Fruit fly (Drosophila melanogaster) whole organism, prepupa: ENCODE results near the gene CG12003.

Experiments
- CG10669 ChIP-seq: fragments of 200-800 bp; sonication (Bioruptor generic); optimal IDR thresholded peaks from 3 replicates; lab custom pipeline; 2018; ENCODE audit warnings: missing biosample characterization, mild to moderate bottlenecking, missing genetic modification characterization, moderate library complexity
- CG11762 ChIP-seq: fragments of 200-800 bp; sonication (Bioruptor generic); optimal IDR thresholded peaks from 3 replicates; lab custom pipeline; 2016; ENCODE audit warnings: missing biosample characterization, missing genetic modification characterization; ENCODE audit not compliant: insufficient read depth
- CG11902 ChIP-seq: fragments of 200-800 bp; sonication (Bioruptor generic); optimal IDR thresholded peaks from 3 replicates; lab custom pipeline; 2016; ENCODE audit warnings: missing biosample characterization, missing genetic modification characterization
- CG1621 ChIP-seq: fragments of 200-800 bp; sonication (Bioruptor generic); optimal IDR thresholded peaks from 3 replicates; lab custom pipeline; 2018; ENCODE audit warnings: missing biosample characterization, mild to moderate bottlenecking, missing genetic modification characterization
- CG16779 ChIP-seq: fragments of 200-800 bp; sonication (Bioruptor generic); optimal IDR thresholded peaks from 3 replicates; lab custom pipeline; 2017; ENCODE audit warnings: missing biosample characterization, mild to moderate bottlenecking, missing genetic modification characterization
- CG3032 ChIP-seq: fragments of 200-800 bp; optimal IDR thresholded peaks from 2 replicates; lab custom pipeline; 2019; ENCODE audit warnings: missing biosample characterization, mild to moderate bottlenecking, missing genetic modification characterization, moderate library complexity
- CG32006 ChIP-seq: fragments of 200-800 bp; sonication (Bioruptor generic); optimal IDR thresholded peaks from 3 replicates; lab custom pipeline; 2017; ENCODE audit warnings: missing biosample characterization, mild to moderate bottlenecking, missing genetic modification characterization
- CG34406 ChIP-seq: fragments of 200-800 bp; sonication (Bioruptor generic); optimal IDR thresholded peaks from 3 replicates; lab custom pipeline; 2016; ENCODE audit warnings: missing biosample characterization, missing genetic modification characterization
- CG3919 ChIP-seq: fragments of 200-800 bp; sonication (Bioruptor generic); optimal IDR thresholded peaks from 3 replicates; lab custom pipeline; 2016; ENCODE audit warnings: missing biosample characterization, missing genetic modification characterization
- CG4318 ChIP-seq: fragments of 200-800 bp; sonication (Bioruptor generic); optimal IDR thresholded peaks from 3 replicates; lab custom pipeline; 2017; ENCODE audit warnings: missing biosample characterization, mild to moderate bottlenecking, missing genetic modification characterization
- CG6163 ChIP-seq: fragments of 200-800 bp; sonication (Bioruptor generic); IDR thresholded peaks from 3 replicates; pipeline ENCODE4 v1.3.6; 2022; ENCODE audit warnings: missing biosample characterization, missing genetic modification characterization
- CG6276 ChIP-seq: fragments of 200-800 bp; sonication (Bioruptor generic); optimal IDR thresholded peaks from 2 replicates; lab custom pipeline; 2017; ENCODE audit warnings: missing biosample characterization, mild to moderate bottlenecking, missing genetic modification characterization
- CG6808 ChIP-seq: fragments of 200-800 bp; sonication (Bioruptor generic); optimal IDR thresholded peaks from 3 replicates; lab custom pipeline; 2017; ENCODE audit warnings: missing biosample characterization, missing genetic modification characterization, mild to moderate bottlenecking, moderate library complexity, missing genetic modification reagents
- CG6854 ChIP-seq: fragments of 200-800 bp; sonication (Bioruptor generic); optimal IDR thresholded peaks from 2 replicates; lab custom pipeline; 2017; ENCODE audit warnings: missing biosample characterization, mild to moderate bottlenecking, missing genetic modification characterization
- CG8319 ChIP-seq: fragments of 200-800 bp; sonication (Bioruptor generic); optimal IDR thresholded peaks from 3 replicates; lab custom pipeline; 2016; ENCODE audit warnings: missing biosample characterization, missing genetic modification characterization
- CG8632 ChIP-seq: fragments of 200-800 bp; sonication (Bioruptor generic); optimal IDR thresholded peaks from 3 replicates; lab custom pipeline; 2016; ENCODE audit warnings: missing biosample characterization, missing genetic modification characterization
- CG9139 ChIP-seq: fragments of 200-800 bp; sonication (Bioruptor generic); optimal IDR thresholded peaks from 3 replicates; lab custom pipeline; 2017; ENCODE audit warnings: missing biosample characterization, mild to moderate bottlenecking, missing genetic modification characterization
- Eip75B ChIP-seq: fragments of 200-800 bp; sonication (Bioruptor generic); optimal IDR thresholded peaks from 3 replicates; lab custom pipeline; 2016; ENCODE audit warnings: missing biosample characterization, missing genetic modification characterization
- Eip78C ChIP-seq: fragments of 200-800 bp; sonication (Bioruptor generic); peaks from one replicate; lab custom pipeline; 2016; ENCODE audit warnings: missing biosample characterization, missing genetic modification characterization
- Eip93F ChIP-seq: fragments of 200-800 bp; sonication (Bioruptor generic); optimal IDR thresholded peaks from 2 replicates; lab custom pipeline; 2016; ENCODE audit warnings: missing biosample characterization, mild to moderate bottlenecking, missing genetic modification characterization
- Ets21C ChIP-seq: fragments of 200-800 bp; sonication (Bioruptor generic); optimal IDR thresholded peaks from 3 replicates; lab custom pipeline; 2016; ENCODE audit warnings: missing biosample characterization, missing genetic modification characterization
- Gug ChIP-seq: fragments of 200-800 bp; sonication (Bioruptor generic); IDR thresholded peaks from 2 replicates; pipeline ENCODE4 v1.3.6; 2022; ENCODE audit warnings: missing biosample characterization, missing genetic modification characterization
- Hr38 ChIP-seq: sonication (Bioruptor generic); optimal IDR thresholded peaks from 2 replicates; lab custom pipeline; 2016; ENCODE audit warnings: missing biosample characterization, missing genetic modification characterization
- Hr39 ChIP-seq: fragments of 200-800 bp; sonication (Bioruptor generic); optimal IDR thresholded peaks from 2 replicates; lab custom pipeline; 2016; ENCODE audit warnings: missing biosample characterization, missing genetic modification characterization
- Hr4 ChIP-seq: fragments of 200-800 bp; sonication (Bioruptor generic); optimal IDR thresholded peaks from 3 replicates; lab custom pipeline; 2016; ENCODE audit warnings: missing biosample characterization, missing genetic modification characterization
- Lpt ChIP-seq: fragments of 200-800 bp; sonication (Bioruptor generic); optimal IDR thresholded peaks from 3 replicates; lab custom pipeline; 2016; ENCODE audit warnings: missing biosample characterization, missing genetic modification characterization
- OdsH ChIP-seq: fragments of 200-800 bp; sonication (Bioruptor generic); optimal IDR thresholded peaks from 3 replicates; lab custom pipeline; 2016; ENCODE audit warnings: missing biosample characterization, missing genetic modification characterization
- Smox ChIP-seq: fragments of 200-800 bp; sonication (Bioruptor generic); optimal IDR thresholded peaks from 3 replicates; lab custom pipeline; 2016; ENCODE audit warnings: missing biosample characterization, missing genetic modification characterization
- Sox102F ChIP-seq: fragments of 200-800 bp; sonication (Bioruptor generic); optimal IDR thresholded peaks from 2 replicates; lab custom pipeline; 2016; ENCODE audit warnings: missing biosample characterization, mild to moderate bottlenecking, missing genetic modification characterization
- Sox14 ChIP-seq: fragments of 200-800 bp; sonication (Bioruptor generic); optimal IDR thresholded peaks from 3 replicates; lab custom pipeline; 2016; ENCODE audit warnings: missing biosample characterization, missing genetic modification characterization
- Sox15 ChIP-seq: fragments of 200-800 bp; sonication (Bioruptor generic); optimal IDR thresholded peaks from 3 replicates; lab custom pipeline; 2016; ENCODE audit warnings: missing biosample characterization, missing genetic modification characterization
- achi ChIP-seq: fragments of 200-800 bp; sonication (Bioruptor generic); optimal IDR thresholded peaks from 3 replicates; lab custom pipeline; 2016; ENCODE audit warnings: missing biosample characterization, missing genetic modification characterization
- acj6 ChIP-seq: fragments of 200-800 bp; sonication (Bioruptor generic); optimal IDR thresholded peaks from 3 replicates; lab custom pipeline; 2016; ENCODE audit warnings: missing biosample characterization, missing genetic modification characterization
- cyc ChIP-seq: fragments of 200-800 bp; sonication (Bioruptor generic); optimal IDR thresholded peaks from 3 replicates; lab custom pipeline; 2016; ENCODE audit warnings: missing biosample characterization, missing genetic modification characterization
- dac ChIP-seq: fragments of 200-800 bp; sonication (Bioruptor generic); optimal IDR thresholded peaks from 2 replicates; lab custom pipeline; 2017; ENCODE audit warnings: missing biosample characterization, mild to moderate bottlenecking, missing genetic modification characterization
- eg ChIP-seq: fragments of 200-800 bp; sonication (Bioruptor generic); IDR thresholded peaks from 3 replicates; pipeline ENCODE4 v1.3.6; 2022; ENCODE audit warnings: missing biosample characterization, missing genetic modification characterization
- fkh ChIP-seq: fragments of 200-800 bp; sonication (Bioruptor generic); optimal IDR thresholded peaks from 3 replicates; lab custom pipeline; 2017; ENCODE audit warnings: missing biosample characterization, mild to moderate bottlenecking, missing genetic modification characterization, moderate library complexity
- pdm3 ChIP-seq: fragments of 200-800 bp; sonication (Bioruptor generic); optimal IDR thresholded peaks from 3 replicates; lab custom pipeline; 2016; ENCODE audit warnings: missing biosample characterization, missing genetic modification characterization
- salr ChIP-seq, 2 experiments: fragments of 200-800 bp; sonication (Bioruptor generic); optimal IDR thresholded peaks; 3 replicates each; lab custom pipeline; 2016 to 2018; ENCODE audit warnings: missing biosample characterization in 2 of 2, missing genetic modification characterization in 2 of 2, mild to moderate bottlenecking in 1 of 2
- spab ChIP-seq: fragments of 200-800 bp; sonication (Bioruptor generic); optimal IDR thresholded peaks from 2 replicates; lab custom pipeline; 2017; ENCODE audit warnings: missing biosample characterization, mild to moderate bottlenecking, missing genetic modification characterization, missing genetic modification reagents
- ss ChIP-seq, 2 experiments: fragments of 200-800 bp; sonication (Bioruptor generic); optimal IDR thresholded peaks; 2 replicates in 1 of 2; 3 replicates in 1 of 2; lab custom pipeline; 2017 to 2018; ENCODE audit warnings: mild to moderate bottlenecking in 2 of 2, missing biosample characterization in 2 of 2, missing genetic modification characterization in 2 of 2, moderate library complexity in 1 of 2
- svp ChIP-seq: fragments of 200-800 bp; sonication (Bioruptor generic); peaks from one replicate; lab custom pipeline; 2016; ENCODE audit warnings: missing biosample characterization, missing genetic modification characterization
- topi ChIP-seq: fragments of 200-800 bp; sonication (Bioruptor generic); optimal IDR thresholded peaks from 3 replicates; lab custom pipeline; 2016; ENCODE audit warnings: missing biosample characterization, missing genetic modification characterization
- vri ChIP-seq: fragments of 200-800 bp; sonication (Bioruptor generic); optimal IDR thresholded peaks from 3 replicates; lab custom pipeline; 2016; ENCODE audit warnings: missing biosample characterization, mild to moderate bottlenecking, missing genetic modification characterization

CG12003 gene

dm6 chr3L:1579169-1579853, 14.1 kb downstream of the CG12003 start (continued):
- peak; percentile 48 for TF ChIP-seq OdsH (GFP tag; lab: Kevin White, UChicago)
- TF ChIP-seq CG6276 (GFP tag; lab: Kevin White, UChicago), result no peak
- peak; percentile 55 for TF ChIP-seq Sox14
- TF ChIP-seq Eip78C, result peak; percentile 64
- TF ChIP-seq Eip75B (GFP tag; lab: Kevin White, UChicago), result peak; percentile 56
- TF ChIP-seq spab (GFP tag; lab: Kevin White, UChicago), result peak; percentile 18
- TF ChIP-seq Eip93F (GFP tag; lab: Kevin White, UChicago), result no peak
- TF ChIP-seq pdm3, result peak; percentile 31
- TF ChIP-seq CG6808, result no peak
- TF ChIP-seq acj6 (GFP tag; lab: Kevin White, UChicago), result peak; percentile 29
- TF ChIP-seq Smox, result no peak
- peak; percentile 39 for TF ChIP-seq CG10669 (GFP tag; lab: Kevin White, UChicago)
- no peak for TF ChIP-seq CG11902 (GFP tag; lab: Kevin White, UChicago)
- TF ChIP-seq Hr4 (GFP tag; lab: Kevin White, UChicago), result peak; percentile 53
- TF ChIP-seq CG1621 (tag; lab: Kevin White, UChicago), result peak; percentile 12
- peak; percentile 12 for TF ChIP-seq CG3032 (tag; lab: Kevin White, UChicago)
- no peak for TF ChIP-seq Gug (GFP tag; lab: Robert Waterston, UW)
- TF ChIP-seq CG4318 (GFP tag; lab: Kevin White, UChicago), result no peak
- TF ChIP-seq CG9139 (GFP tag; lab: Kevin White, UChicago), result no peak
- TF ChIP-seq Sox102F (GFP tag; lab: Kevin White, UChicago), result peak; percentile 37
- TF ChIP-seq CG32006, result peak; percentile 60
- TF ChIP-seq eg (GFP tag; lab: Robert Waterston, UW), result no peak
- no peak for TF ChIP-seq Sox15
- peak; percentile 35 for TF ChIP-seq svp (GFP tag; lab: Kevin White, UChicago)
- peak; percentile 41 for TF ChIP-seq CG34406 (GFP tag; lab: Kevin White, UChicago)
- TF ChIP-seq CG6854 (GFP tag; lab: Kevin White, UChicago), result no peak
- TF ChIP-seq salr (GFP tag; optimal IDR thresholded peaks at IDR 0.05; lab: Kevin White, UChicago), result peak in 1 of 2 experiments; percentile 16
- peak; percentile 31 for TF ChIP-seq CG3919 (GFP tag; lab: Kevin White, UChicago)
- TF ChIP-seq CG11762 (GFP tag; lab: Kevin White, UChicago), result peak; percentile 10
- TF ChIP-seq topi (GFP tag; lab: Kevin White, UChicago), result no peak
- TF ChIP-seq Hr39, result peak; percentile 18
- no peak for TF ChIP-seq Lpt (GFP tag; lab: Kevin White, UChicago)
- TF ChIP-seq achi (GFP tag; lab: Kevin White, UChicago), result peak; percentile 50
- peak; percentile 34 for TF ChIP-seq CG8632 (GFP tag; lab: Kevin White, UChicago)
- TF ChIP-seq fkh (GFP tag; lab: Kevin White, UChicago), result peak; percentile 98
- no peak for TF ChIP-seq CG16779 (tag; lab: Kevin White, UChicago)

dm6 chr3L:1580194-1580593, 15.0 kb downstream of the CG12003 start:
- TF ChIP-seq CG6163 (GFP tag; lab: Robert Waterston, UW), result no peak
- TF ChIP-seq Gug (GFP tag; lab: Robert Waterston, UW), result no peak
- TF ChIP-seq vri (GFP tag; lab: Kevin White, UChicago), result no peak

dm6 chr3L:1580821-1581220, 15.6 kb downstream of the CG12003 start:
- no peak for TF ChIP-seq CG1621 (tag; lab: Kevin White, UChicago)
- TF ChIP-seq Sox102F (GFP tag; lab: Kevin White, UChicago), result no peak
- no peak for TF ChIP-seq CG6854 (GFP tag; lab: Kevin White, UChicago)
- TF ChIP-seq dac (GFP tag; lab: Kevin White, UChicago), result no peak
- TF ChIP-seq svp (GFP tag; lab: Kevin White, UChicago), result no peak
- no peak for TF ChIP-seq Ets21C (GFP tag; lab: Kevin White, UChicago)
- TF ChIP-seq Gug (GFP tag; lab: Robert Waterston, UW), result no peak
- no peak for TF ChIP-seq Sox14
- no peak for TF ChIP-seq CG6276 (GFP tag; lab: Kevin White, UChicago)
- no peak for TF ChIP-seq CG8632 (GFP tag; lab: Kevin White, UChicago)
- TF ChIP-seq Eip75B (GFP tag; lab: Kevin White, UChicago), result no peak
- TF ChIP-seq salr (GFP tag; optimal IDR thresholded peaks at IDR 0.05; lab: Kevin White, UChicago), result no peak
- TF ChIP-seq ss (GFP tag; optimal IDR thresholded peaks at IDR 0.05; lab: Kevin White, UChicago), result no peak
- no peak for TF ChIP-seq CG6808
- no peak for TF ChIP-seq Hr38 (GFP tag; lab: Kevin White, UChicago)
- no peak for TF ChIP-seq spab (GFP tag; lab: Kevin White, UChicago)
- TF ChIP-seq CG11902 (GFP tag; lab: Kevin White, UChicago), result no peak
- no peak for TF ChIP-seq cyc (GFP tag; lab: Kevin White, UChicago)
- TF ChIP-seq CG4318 (GFP tag; lab: Kevin White, UChicago), result no peak
- no peak for TF ChIP-seq CG8319 (GFP tag; lab: Kevin White, UChicago)
